Fruit fly (Drosophila melanogaster) whole organism, embryonic: Measurements from ENCODE around the gene Cep97.

ENCODE experiments used
- CG11398 ChIP-seq: fragments of 200-800 bp; sonication (Bioruptor generic); optimal IDR thresholded peaks from 2 replicates; lab custom pipeline; 2016; ENCODE audit warnings: missing biosample characterization, missing genetic modification characterization
- CG11560 ChIP-seq: fragments of 200-800 bp; sonication (Bioruptor generic); IDR thresholded peaks from 3 replicates; pipeline ENCODE4 v1.3.6; 2022; ENCODE audit warnings: missing biosample characterization, missing genetic modification characterization
- CG13624 ChIP-seq: fragments of 200-800 bp; sonication (Bioruptor generic); optimal IDR thresholded peaks from 2 replicates; lab custom pipeline; 2016; ENCODE audit warnings: missing biosample characterization, missing genetic modification characterization
- CG13894 ChIP-seq: fragments of 200-800 bp; sonication (Bioruptor generic); optimal IDR thresholded peaks from 3 replicates; lab custom pipeline; 2018; ENCODE audit warnings: missing biosample characterization, mild to moderate bottlenecking, missing genetic modification characterization, moderate library complexity
- CG14667 ChIP-seq: fragments of 200-800 bp; sonication (Bioruptor generic); IDR thresholded peaks from 2 replicates; pipeline ENCODE4 v1.3.6; 2022; ENCODE audit warnings: missing biosample characterization, missing genetic modification characterization
- CG1647 ChIP-seq: fragments of 200-800 bp; sonication (Bioruptor generic); optimal IDR thresholded peaks from 3 replicates; lab custom pipeline; 2016; ENCODE audit warnings: missing biosample characterization, missing genetic modification characterization
- CG17359 ChIP-seq: fragments of 200-800 bp; sonication (Bioruptor generic); optimal IDR thresholded peaks from 3 replicates; lab custom pipeline; 2018; ENCODE audit warnings: missing biosample characterization, mild to moderate bottlenecking, missing genetic modification characterization, moderate library complexity
- CG17361 ChIP-seq: fragments of 200-800 bp; sonication (Bioruptor generic); IDR thresholded peaks from 3 replicates; pipeline ENCODE4 v1.3.6; 2022; ENCODE audit warnings: missing biosample characterization, missing genetic modification characterization
- CG2120 ChIP-seq: fragments of 200-800 bp; sonication (Bioruptor generic); optimal IDR thresholded peaks from 3 replicates; lab custom pipeline; 2016; ENCODE audit warnings: missing biosample characterization, missing genetic modification characterization
- CG2202 ChIP-seq: fragments of 200-800 bp; sonication (Bioruptor generic); optimal IDR thresholded peaks from 2 replicates; lab custom pipeline; 2018; ENCODE audit warnings: missing biosample characterization, mild to moderate bottlenecking, missing genetic modification characterization
- CG2889 ChIP-seq: fragments of 200-800 bp; sonication (Bioruptor generic); IDR thresholded peaks from 3 replicates; pipeline ENCODE4 v1.3.6; 2022; ENCODE audit warnings: missing biosample characterization, missing genetic modification characterization
- CG31388 ChIP-seq: fragments of 200-800 bp; sonication (Bioruptor generic); optimal IDR thresholded peaks from 2 replicates; lab custom pipeline; 2016; ENCODE audit warnings: missing biosample characterization, missing genetic modification characterization
- CG3726 ChIP-seq: fragments of 200-800 bp; sonication (Bioruptor generic); IDR thresholded peaks from 3 replicates; pipeline ENCODE4, ENCODE4 v1.3.6; 2022; ENCODE audit warnings: missing biosample characterization, missing genetic modification characterization
- CG6654 ChIP-seq: fragments of 200-800 bp; sonication (Bioruptor generic); optimal IDR thresholded peaks from 2 replicates; lab custom pipeline; 2017; ENCODE audit warnings: missing biosample characterization, mild to moderate bottlenecking, missing genetic modification characterization
- CG6683 ChIP-seq: fragments of 200-800 bp; sonication (Bioruptor generic); optimal IDR thresholded peaks from 2 replicates; lab custom pipeline; 2017; ENCODE audit warnings: missing biosample characterization, mild to moderate bottlenecking, missing genetic modification characterization, missing genetic modification reagents
- CG6689 ChIP-seq: fragments of 200-800 bp; sonication (Bioruptor generic); IDR thresholded peaks from 2 replicates; pipeline ENCODE4 v1.3.6; 2022; ENCODE audit warnings: missing biosample characterization, missing genetic modification characterization
- CG6813 ChIP-seq: fragments of 200-800 bp; sonication (Bioruptor generic); optimal IDR thresholded peaks from 2 replicates; lab custom pipeline; 2017; ENCODE audit warnings: missing biosample characterization, missing genetic modification characterization, mild to moderate bottlenecking, moderate library complexity, missing genetic modification reagents
- CG7786 ChIP-seq: fragments of 200-800 bp; sonication (Bioruptor generic); optimal IDR thresholded peaks from 2 replicates; lab custom pipeline; 2016; ENCODE audit warnings: missing biosample characterization, missing genetic modification characterization
- CG8924 ChIP-seq: fragments of 200-800 bp; optimal IDR thresholded peaks from 3 replicates; lab custom pipeline; 2019; ENCODE audit warnings: missing biosample characterization, mild to moderate bottlenecking, missing genetic modification characterization, moderate library complexity
- CTCF ChIP-seq: fragments of 200-800 bp; sonication (Bioruptor generic); optimal IDR thresholded peaks from 2 replicates; lab custom pipeline; 2017; ENCODE audit warnings: missing biosample characterization, mild to moderate bottlenecking, missing genetic modification characterization, moderate library complexity
- Chrac-16 ChIP-seq: fragments of 200-800 bp; sonication (Bioruptor generic); optimal IDR thresholded peaks from 3 replicates; lab custom pipeline; 2016; ENCODE audit warnings: missing biosample characterization, missing genetic modification characterization
- CoRest ChIP-seq: fragments of 200-800 bp; sonication (Bioruptor generic); optimal IDR thresholded peaks from 3 replicates; lab custom pipeline; 2018; ENCODE audit warnings: missing biosample characterization, mild to moderate bottlenecking, missing genetic modification characterization, moderate library complexity
- Dbx ChIP-seq: fragments of 200-800 bp; sonication (Bioruptor generic); IDR thresholded peaks from 3 replicates; pipeline ENCODE4 v1.3.6; 2022; ENCODE audit warnings: missing biosample characterization, missing genetic modification characterization
- Doc3 ChIP-seq: fragments of 200-800 bp; sonication (Bioruptor generic); IDR thresholded peaks from 3 replicates; pipeline ENCODE4 v1.3.6; 2022; ENCODE audit warnings: missing biosample characterization, missing genetic modification characterization; ENCODE audit not compliant: partially characterized antibody
- Fer3 ChIP-seq: fragments of 200-800 bp; sonication (Bioruptor generic); optimal IDR thresholded peaks from 2 replicates; lab custom pipeline; 2018; ENCODE audit warnings: missing biosample characterization, mild to moderate bottlenecking, missing genetic modification characterization, moderate library complexity
- HmgD ChIP-seq: fragments of 200-800 bp; sonication (Bioruptor generic); optimal IDR thresholded peaks from 3 replicates; lab custom pipeline; 2016; ENCODE audit warnings: missing biosample characterization, missing genetic modification characterization
- HmgZ ChIP-seq: fragments of 200-800 bp; sonication (Bioruptor generic); optimal IDR thresholded peaks from 2 replicates; lab custom pipeline; 2018; ENCODE audit warnings: missing biosample characterization, mild to moderate bottlenecking, missing genetic modification characterization
- Hmx ChIP-seq: fragments of 200-800 bp; sonication (Bioruptor generic); optimal IDR thresholded peaks from 2 replicates; lab custom pipeline; 2016; ENCODE audit warnings: missing biosample characterization, missing genetic modification characterization
- NC2β ChIP-seq: fragments of 200-800 bp; sonication (Bioruptor generic); optimal IDR thresholded peaks from 2 replicates; lab custom pipeline; 2016; ENCODE audit warnings: missing biosample characterization, missing genetic modification characterization
- Sox102F ChIP-seq: fragments of 200-800 bp; sonication (Bioruptor generic); optimal IDR thresholded peaks from 2 replicates; lab custom pipeline; 2018; ENCODE audit warnings: missing biosample characterization, mild to moderate bottlenecking, missing genetic modification characterization, moderate library complexity
- abd-A ChIP-seq: fragments of 200-800 bp; sonication (Bioruptor generic); optimal IDR thresholded peaks from 3 replicates; lab custom pipeline; 2019; ENCODE audit warnings: missing biosample characterization, mild to moderate bottlenecking, missing genetic modification characterization, moderate library complexity
- az2 ChIP-seq: fragments of 200-800 bp; sonication (Bioruptor generic); optimal IDR thresholded peaks from 3 replicates; lab custom pipeline; 2016; ENCODE audit warnings: missing biosample characterization, missing genetic modification characterization
- bab2 ChIP-seq: fragments of 200-800 bp; sonication (Bioruptor generic); optimal IDR thresholded peaks from 2 replicates; lab custom pipeline; 2016; ENCODE audit warnings: missing biosample characterization, missing genetic modification characterization
- cas ChIP-seq: fragments of 200-800 bp; sonication (Bioruptor generic); IDR thresholded peaks from 2 replicates; pipeline ENCODE4 v1.3.6; 2022; ENCODE audit warnings: missing biosample characterization, missing genetic modification characterization
- cg ChIP-seq: fragments of 200-800 bp; sonication (Bioruptor generic); optimal IDR thresholded peaks from 3 replicates; lab custom pipeline; 2019; ENCODE audit warnings: missing biosample characterization, mild to moderate bottlenecking, missing genetic modification characterization, moderate library complexity
- chn ChIP-seq: fragments of 200-800 bp; sonication (Bioruptor generic); optimal IDR thresholded peaks from 2 replicates; lab custom pipeline; 2016; ENCODE audit warnings: missing biosample characterization, missing genetic modification characterization
- cwo ChIP-seq: fragments of 200-800 bp; sonication (Bioruptor generic); optimal IDR thresholded peaks from 3 replicates; lab custom pipeline; 2017; ENCODE audit warnings: missing biosample characterization, missing genetic modification characterization, mild to moderate bottlenecking, moderate library complexity, missing genetic modification reagents
- dmrt11E ChIP-seq: fragments of 200-800 bp; sonication (Bioruptor generic); optimal IDR thresholded peaks from 3 replicates; lab custom pipeline; 2018; ENCODE audit warnings: missing biosample characterization, mild to moderate bottlenecking, missing genetic modification characterization, moderate library complexity
- ems ChIP-seq: fragments of 200-800 bp; sonication (Bioruptor generic); optimal IDR thresholded peaks from 3 replicates; lab custom pipeline; 2016; ENCODE audit warnings: missing biosample characterization, missing genetic modification characterization
- ham ChIP-seq: fragments of 200-800 bp; sonication (Bioruptor generic); IDR thresholded peaks from 2 replicates; pipeline ENCODE4 v1.3.6; 2022; ENCODE audit warnings: missing biosample characterization, missing genetic modification characterization
- hth ChIP-seq: fragments of >200 bp; optimal IDR thresholded peaks from 2 replicates; lab custom pipeline; 2017; ENCODE audit warnings: inconsistent platforms
- ken ChIP-seq: fragments of 200-800 bp; sonication (Bioruptor generic); IDR thresholded peaks from 3 replicates; pipeline ENCODE4 v1.3.6; 2022; ENCODE audit warnings: missing biosample characterization, missing genetic modification characterization
- mld ChIP-seq: fragments of 200-800 bp; sonication (Bioruptor generic); IDR thresholded peaks from 3 replicates; pipeline ENCODE4 v1.3.6; 2022; ENCODE audit warnings: missing biosample characterization, missing genetic modification characterization; ENCODE audit not compliant: partially characterized antibody
- phol ChIP-seq: fragments of 200-800 bp; sonication (Bioruptor generic); optimal IDR thresholded peaks from 3 replicates; lab custom pipeline; 2018; ENCODE audit warnings: missing biosample characterization, mild to moderate bottlenecking, missing genetic modification characterization, moderate library complexity
- sens-2 ChIP-seq: fragments of 200-800 bp; sonication (Bioruptor generic); IDR thresholded peaks from 2 replicates; pipeline ENCODE4 v1.3.6; 2022; ENCODE audit warnings: missing biosample characterization, missing genetic modification characterization
- sim ChIP-seq: fragments of 200-800 bp; sonication (Bioruptor generic); IDR thresholded peaks from 2 replicates; pipeline ENCODE4 v1.3.6; 2022; ENCODE audit warnings: missing biosample characterization, missing genetic modification characterization
- sisA ChIP-seq: fragments of 200-800 bp; sonication (Bioruptor generic); IDR thresholded peaks from 2 replicates; pipeline ENCODE4 v1.3.6; 2022; ENCODE audit warnings: missing biosample characterization, missing genetic modification characterization
- ssp ChIP-seq: fragments of 200-800 bp; sonication (Bioruptor generic); IDR thresholded peaks from 2 replicates; pipeline ENCODE4 v1.3.6; 2022; ENCODE audit warnings: missing biosample characterization, missing genetic modification characterization
- stwl ChIP-seq: fragments of 200-800 bp; sonication (Bioruptor generic); optimal IDR thresholded peaks from 3 replicates; lab custom pipeline; 2018; ENCODE audit warnings: missing biosample characterization, mild to moderate bottlenecking, missing genetic modification characterization, moderate library complexity
- tna ChIP-seq: fragments of 200-800 bp; sonication (Bioruptor generic); IDR thresholded peaks from 2 replicates; pipeline ENCODE4 v1.3.6; 2022; ENCODE audit warnings: missing biosample characterization, missing genetic modification characterization; ENCODE audit not compliant: partially characterized antibody
- unc-4 ChIP-seq: fragments of 200-800 bp; sonication (Bioruptor generic); IDR thresholded peaks from 2 replicates; pipeline ENCODE4 v1.3.6; 2022; ENCODE audit warnings: missing biosample characterization, missing genetic modification characterization; ENCODE audit not compliant: partially characterized antibody
- vfl ChIP-seq: fragments of 200-800 bp; sonication (Bioruptor generic); optimal IDR thresholded peaks from 2 replicates; lab custom pipeline; 2016; ENCODE audit warnings: missing biosample characterization, missing genetic modification characterization

The Cep97 gene

DNA sequence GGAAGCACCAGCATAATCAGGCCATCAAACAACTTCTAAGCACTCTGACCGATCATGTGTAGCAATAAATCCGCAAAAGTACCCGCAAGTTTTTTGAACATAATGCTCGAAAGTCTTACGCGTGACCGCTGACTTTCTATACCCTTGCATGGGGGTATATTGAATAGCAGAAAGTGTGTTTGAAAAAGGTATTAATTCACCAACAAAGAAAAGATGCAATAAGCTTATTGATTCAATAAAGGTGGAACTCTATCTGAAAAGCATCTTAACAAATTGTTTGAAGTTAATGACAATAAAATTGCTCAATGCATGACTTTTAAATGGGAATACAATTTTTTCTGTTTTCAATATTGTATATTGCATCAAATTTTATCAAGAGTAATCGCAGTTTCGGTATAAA lies 35.8 kb upstream of the Cep97 start (continued):
- TF ChIP-seq sisA (GFP tag; lab: Robert Waterston, UW), result no peak
- TF ChIP-seq CG11560 (tag; lab: Robert Waterston, UW), result no peak
- TF ChIP-seq CG14667 (GFP tag; lab: Robert Waterston, UW), result no peak
- no peak for TF ChIP-seq NC2β (GFP tag; lab: Kevin White, UChicago)
- TF ChIP-seq Sox102F (GFP tag; lab: Kevin White, UChicago), result peak; percentile 21
- no peak for TF ChIP-seq CG2889
- no peak for TF ChIP-seq CG1647 (GFP tag; lab: Kevin White, UChicago)
- no peak for TF ChIP-seq stwl (tag; lab: Kevin White, UChicago)
- no peak for TF ChIP-seq bab2 (GFP tag; lab: Kevin White, UChicago)
- no peak for TF ChIP-seq az2 (GFP tag; lab: Kevin White, UChicago)
- TF ChIP-seq CG17359 (tag; lab: Kevin White, UChicago), result peak; percentile 5
- TF ChIP-seq Dbx (GFP tag; lab: Robert Waterston, UW), result no peak
- TF ChIP-seq phol (tag; lab: Kevin White, UChicago), result peak; percentile 17
- TF ChIP-seq CG6689, result 0 out of 2 replicates have a peak, but pooled peaks have one; percentile 14
- TF ChIP-seq HmgD (GFP tag; lab: Kevin White, UChicago), result no peak
- no peak for TF ChIP-seq CG8924 (tag; lab: Kevin White, UChicago)
- TF ChIP-seq ems (GFP tag; lab: Kevin White, UChicago), result no peak
- TF ChIP-seq CG2120 (GFP tag; lab: Kevin White, UChicago), result no peak
- no peak for TF ChIP-seq Doc3
- no peak for TF ChIP-seq CG13894
- TF ChIP-seq unc-4 (GFP tag; lab: Robert Waterston, UW), result no peak

DNA sequence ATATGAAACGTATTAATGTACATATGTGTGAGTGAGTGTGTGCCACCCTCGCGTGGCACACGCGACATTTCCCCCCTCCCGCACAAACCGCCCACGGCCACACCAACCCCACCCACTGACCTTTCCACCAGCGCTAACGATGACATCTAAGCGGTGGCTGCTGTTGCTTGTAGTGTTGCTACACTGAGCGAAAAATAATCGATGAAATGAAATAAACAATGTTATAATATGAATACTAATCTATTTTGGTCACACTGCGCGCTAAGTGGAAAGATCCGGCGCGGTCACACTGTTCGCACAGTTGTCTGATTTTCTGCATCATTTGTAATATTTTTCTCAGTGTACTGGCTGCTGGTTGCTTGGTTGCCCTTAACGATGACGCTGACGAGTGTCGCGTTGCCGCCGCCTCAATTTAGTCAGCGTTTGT lies 35.2 kb upstream of the Cep97 start:
- TF ChIP-seq mld (no peak), tna (GFP tag; lab: Robert Waterston, UW) (no peak), vfl (GFP tag; lab: Kevin White, UChicago) (peak; percentile 83), sens-2 (GFP tag; lab: Robert Waterston, UW) (peak; percentile 93), CG31388 (GFP tag; lab: Kevin White, UChicago) (peak; percentile 93), Fer3 (tag; lab: Kevin White, UChicago) (peak; percentile 89), abd-A (peak; percentile 74), dmrt11E (tag; lab: Kevin White, UChicago) (peak; percentile 99), ken (GFP tag; lab: Robert Waterston, UW) (peak; percentile 98), Chrac-16 (GFP tag; lab: Kevin White, UChicago) (peak; percentile 98), CG7786 (GFP tag; lab: Kevin White, UChicago) (peak; percentile 92), HmgZ (tag; lab: Kevin White, UChicago) (peak; percentile 92), CG11398 (GFP tag; lab: Kevin White, UChicago) (peak; percentile 93), ssp (GFP tag; lab: Robert Waterston, UW) (peak; percentile 90), sim (GFP tag; lab: Robert Waterston, UW) (peak; percentile 97), CG6683 (GFP tag; lab: Kevin White, UChicago) (peak; percentile 82), hth (lab: Kevin White, UChicago) (no peak), CoRest (peak; percentile 96), CG3726 (GFP tag; lab: Robert Waterston, UW) (peak; percentile 95), Hmx (GFP tag; lab: Kevin White, UChicago) (peak; percentile 57), CG17361 (GFP tag; lab: Robert Waterston, UW) (peak; percentile 96), CG6813 (GFP tag; lab: Kevin White, UChicago) (peak; percentile 97), cas (GFP tag; lab: Robert Waterston, UW) (peak; percentile 77; the same call in 1 of the 2 replicates), CG13624 (GFP tag; lab: Kevin White, UChicago) (peak; percentile 94), CG2202 (tag; lab: Kevin White, UChicago) (peak; percentile 98), ham (GFP tag; lab: Robert Waterston, UW) (0 out of 2 replicates have a peak, but pooled peaks have one; percentile 28), cwo (GFP tag; lab: Kevin White, UChicago) (peak; percentile 84), CG6654 (GFP tag; lab: Kevin White, UChicago) (peak; percentile 91), chn (GFP tag; lab: Kevin White, UChicago) (peak; percentile 98), cg (GFP tag; lab: Kevin White, UChicago) (peak; percentile 62), CG11560 (tag; lab: Robert Waterston, UW) (peak; percentile 83), CTCF (GFP tag; lab: Kevin White, UChicago) (peak; percentile 69)
